Worm (Caenorhabditis elegans) whole organism, L2 larva: ENCODE data around the gene F40F9.10.

Source experiments
- F13H6.1 ChIP-seq: sonication (generic microtip); optimal IDR thresholded peaks from 2 replicates; lab custom pipeline; 2016; ENCODE audit warnings: missing genetic modification characterization, missing compliant biosample characterization
- R02D3.7 ChIP-seq: fragments of 150-350 bp; optimal IDR thresholded peaks from 2 replicates; lab custom pipeline; 2014; ENCODE audit warnings: missing biosample characterization, missing genetic modification characterization
- ZK546.5 ChIP-seq: sonication (generic microtip); optimal IDR thresholded peaks from 2 replicates; lab custom pipeline; 2017; ENCODE audit warnings: missing biosample characterization, missing genetic modification characterization
- alr-1 ChIP-seq: fragments of 150-350 bp; optimal IDR thresholded peaks from 2 replicates; lab custom pipeline; 2014; ENCODE audit warnings: missing biosample characterization, missing genetic modification characterization
- aly-2 ChIP-seq: fragments of 150-350 bp; optimal IDR thresholded peaks from 2 replicates; lab custom pipeline; 2014; ENCODE audit warnings: missing biosample characterization, missing genetic modification characterization
- blmp-1 ChIP-seq: sonication (generic microtip); optimal IDR thresholded peaks from 2 replicates; lab custom pipeline; 2017; ENCODE audit warnings: missing genetic modification characterization, mild to moderate bottlenecking, missing compliant biosample characterization, antibody characterized with exemption, moderate library complexity; ENCODE audit not compliant: insufficient read depth
- ceh-82 ChIP-seq: fragments of 150-350 bp; optimal IDR thresholded peaks from 2 replicates; lab custom pipeline; 2014; ENCODE audit warnings: missing biosample characterization, missing genetic modification characterization
- crh-2 ChIP-seq: sonication (generic microtip); optimal IDR thresholded peaks from 2 replicates; lab custom pipeline; 2017; ENCODE audit warnings: missing biosample characterization, missing genetic modification characterization
- dmd-4 ChIP-seq: sonication (generic microtip); optimal IDR thresholded peaks from 2 replicates; lab custom pipeline; 2017; ENCODE audit warnings: missing biosample characterization, missing genetic modification characterization
- egl-27 ChIP-seq: sonication (generic microtip); optimal IDR thresholded peaks from 3 replicates; lab custom pipeline; 2017; ENCODE audit warnings: missing biosample characterization, missing genetic modification reagents, missing genetic modification characterization
- elt-1 ChIP-seq: fragments of 150-350 bp; optimal IDR thresholded peaks from 2 replicates; lab custom pipeline; 2014; ENCODE audit warnings: missing biosample characterization, missing genetic modification characterization
- elt-3 ChIP-seq: sonication (generic microtip); optimal IDR thresholded peaks from 2 replicates; lab custom pipeline; 2017; ENCODE audit warnings: missing biosample characterization, missing genetic modification characterization
- fos-1 ChIP-seq: fragments of 150-350 bp; optimal IDR thresholded peaks from 2 replicates; lab custom pipeline; 2014; ENCODE audit warnings: missing biosample characterization, missing genetic modification characterization
- gmeb-1 ChIP-seq: fragments of 150-350 bp; optimal IDR thresholded peaks from 2 replicates; lab custom pipeline; 2014; ENCODE audit warnings: missing biosample characterization, missing genetic modification characterization
- lin-11 ChIP-seq: fragments of 150-350 bp; sonication (generic microtip); optimal IDR thresholded peaks from 2 replicates; lab custom pipeline; 2014; ENCODE audit warnings: missing biosample characterization, missing genetic modification characterization, inconsistent platforms, mixed read lengths
- lin-13 ChIP-seq: fragments of 150-350 bp; optimal IDR thresholded peaks from 2 replicates; lab custom pipeline; 2014; ENCODE audit warnings: missing biosample characterization, missing genetic modification reagents, missing genetic modification characterization
- lsy-2 ChIP-seq, 2 experiments: fragments of 150-350 bp in 1 of 2; sonication (generic microtip) in 1 of 2; optimal IDR thresholded peaks; 2 replicates each; lab custom pipeline; 2014 to 2017; ENCODE audit warnings: missing biosample characterization in 2 of 2, missing genetic modification characterization in 2 of 2
- mab-5 ChIP-seq: fragments of 150-350 bp; optimal IDR thresholded peaks from 2 replicates; lab custom pipeline; 2014; ENCODE audit warnings: missing biosample characterization, missing genetic modification characterization
- mbf-1 ChIP-seq: sonication (generic microtip); optimal IDR thresholded peaks from 2 replicates; lab custom pipeline; 2017; ENCODE audit warnings: missing biosample characterization, missing genetic modification characterization
- nhr-10 ChIP-seq: sonication (generic microtip); optimal IDR thresholded peaks from 2 replicates; lab custom pipeline; 2017; ENCODE audit warnings: missing biosample characterization, missing genetic modification characterization
- nhr-11 ChIP-seq: fragments of 150-350 bp; optimal IDR thresholded peaks from 2 replicates; lab custom pipeline; 2014; ENCODE audit warnings: missing biosample characterization, missing genetic modification characterization
- nhr-129 ChIP-seq: fragments of 150-350 bp; optimal IDR thresholded peaks from 2 replicates; lab custom pipeline; 2014; ENCODE audit warnings: missing biosample characterization, missing genetic modification characterization
- nhr-21 ChIP-seq: fragments of 150-350 bp; optimal IDR thresholded peaks from 2 replicates; lab custom pipeline; 2014; ENCODE audit warnings: missing biosample characterization, missing genetic modification characterization
- nhr-23 ChIP-seq: fragments of 150-350 bp; optimal IDR thresholded peaks from 2 replicates; lab custom pipeline; 2014; ENCODE audit warnings: missing biosample characterization, missing genetic modification reagents, missing genetic modification characterization
- nhr-237 ChIP-seq: fragments of 150-350 bp; optimal IDR thresholded peaks from 2 replicates; lab custom pipeline; 2014; ENCODE audit warnings: missing biosample characterization, missing genetic modification characterization
- nhr-25 ChIP-seq: fragments of 150-350 bp; sonication (generic microtip); optimal IDR thresholded peaks from 3 replicates; lab custom pipeline; 2014; ENCODE audit warnings: missing biosample characterization, missing genetic modification characterization
- nhr-6 ChIP-seq: fragments of 150-350 bp; optimal IDR thresholded peaks from 2 replicates; lab custom pipeline; 2014; ENCODE audit warnings: missing biosample characterization, missing genetic modification characterization
- nhr-77 ChIP-seq: fragments of 150-350 bp; optimal IDR thresholded peaks from 2 replicates; lab custom pipeline; 2014; ENCODE audit warnings: missing biosample characterization, missing genetic modification characterization
- peb-1 ChIP-seq: fragments of 150-350 bp; optimal IDR thresholded peaks from 2 replicates; lab custom pipeline; 2014; ENCODE audit warnings: missing biosample characterization, missing genetic modification characterization
- sma-9 ChIP-seq, 2 experiments: fragments of 150-350 bp in 1 of 2; sonication (generic microtip) in 1 of 2; optimal IDR thresholded peaks; 2 replicates each; lab custom pipeline; 2014 to 2016; ENCODE audit warnings: missing genetic modification characterization in 2 of 2, mild to moderate bottlenecking in 1 of 2, missing biosample characterization in 1 of 2, missing compliant biosample characterization in 1 of 2, missing genetic modification reagents in 1 of 2, moderate library complexity in 1 of 2
- unc-62 ChIP-seq: fragments of 150-350 bp; optimal IDR thresholded peaks from 2 replicates; lab custom pipeline; 2014; ENCODE audit warnings: missing biosample characterization, missing genetic modification reagents, missing genetic modification characterization
- zag-1 ChIP-seq: fragments of 150-350 bp; optimal IDR thresholded peaks from 2 replicates; lab custom pipeline; 2014; ENCODE audit warnings: missing biosample characterization, missing genetic modification characterization
- ztf-1 ChIP-seq: fragments of 200-800 bp; sonication (Bioruptor generic); conservative IDR thresholded peaks from 2 replicates; pipeline ENCODE4 v1.3.6; 2022; ENCODE audit warnings: missing genetic modification characterization, missing compliant biosample characterization
- ztf-11 ChIP-seq: sonication (generic microtip); optimal IDR thresholded peaks from 2 replicates; lab custom pipeline; 2017; ENCODE audit warnings: missing biosample characterization, missing genetic modification characterization

Gene F40F9.10

DNA sequence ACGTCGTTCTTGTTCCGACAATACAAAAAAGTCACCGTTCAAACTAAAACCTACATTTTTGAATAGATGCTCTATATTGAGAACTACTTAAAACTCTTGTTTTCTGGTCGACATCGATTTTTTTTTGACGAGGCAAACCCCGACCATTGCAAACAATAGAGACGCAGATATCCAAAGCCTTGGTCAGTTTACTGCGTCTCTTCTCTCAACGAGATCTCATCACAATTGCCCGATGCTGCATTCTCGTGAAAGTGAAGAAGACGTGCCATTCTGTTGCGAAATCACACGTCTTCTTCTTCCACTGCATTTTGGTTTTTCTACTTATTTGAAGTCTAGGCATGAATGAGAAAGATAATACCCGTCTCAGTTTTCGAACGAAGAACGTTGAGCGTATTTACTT is 9.0 kb downstream of the F40F9.10 start (continued):
- TF ChIP-seq aly-2 (tag; lab: Kevin White, UChicago) (no peak), R02D3.7 (tag; lab: Kevin White, UChicago) (no peak), nhr-11 (no peak), zag-1 (tag; lab: Kevin White, UChicago) (peak; percentile 79), ztf-11 (no peak), lsy-2 (tag; optimal IDR thresholded peaks at IDR 0.05; lab: Kevin White, UChicago) (peak in 1 of 2 experiments; percentile 55), nhr-21 (tag; lab: Kevin White, UChicago) (no peak), peb-1 (tag; lab: Kevin White, UChicago) (no peak), mbf-1 (tag; lab: Kevin White, UChicago) (no peak), sma-9 (GFP tag; optimal IDR thresholded peaks at IDR 0.05; lab: Kevin White, UChicago) (peak; percentile 32), sma-9 (tag; optimal IDR thresholded peaks at IDR 0.05; lab: Kevin White, UChicago) (no peak), nhr-237 (no peak), alr-1 (no peak), elt-1 (tag; lab: Kevin White, UChicago) (no peak), nhr-129 (peak; percentile 83)

DNA sequence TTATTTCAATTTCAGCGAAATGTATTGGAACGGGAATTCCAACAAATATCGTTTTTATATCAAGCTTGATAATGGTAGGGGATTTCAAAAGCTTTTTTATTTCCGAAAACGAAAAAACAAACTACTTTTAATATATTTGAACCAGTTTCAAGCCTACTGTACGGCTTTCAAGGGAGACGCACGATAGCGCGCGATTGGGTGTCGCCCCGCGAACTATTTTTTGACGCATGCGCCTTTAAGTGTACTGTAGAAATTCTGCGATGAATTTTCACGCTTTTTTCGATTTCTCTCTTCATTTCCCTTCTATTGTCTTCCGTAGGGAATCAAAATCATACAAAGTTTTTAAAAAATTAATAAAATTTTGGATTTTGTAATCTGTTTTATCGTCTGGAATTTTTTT is 9.9 kb downstream of the F40F9.10 start:
- TF ChIP-seq nhr-10 (tag; lab: Kevin White, UChicago): no peak
- no peak for TF ChIP-seq egl-27
- no peak for TF ChIP-seq gmeb-1 (tag; lab: Kevin White, UChicago)
- TF ChIP-seq zag-1 (tag; lab: Kevin White, UChicago): no peak
- TF ChIP-seq peb-1 (tag; lab: Kevin White, UChicago): no peak
- no peak for TF ChIP-seq ZK546.5 (tag; lab: Kevin White, UChicago)
- TF ChIP-seq lin-13 (GFP tag; lab: Kevin White, UChicago): no peak
- no peak for TF ChIP-seq nhr-77 (tag; lab: Kevin White, UChicago)
- no peak for TF ChIP-seq dmd-4 (tag; lab: Kevin White, UChicago)

DNA sequence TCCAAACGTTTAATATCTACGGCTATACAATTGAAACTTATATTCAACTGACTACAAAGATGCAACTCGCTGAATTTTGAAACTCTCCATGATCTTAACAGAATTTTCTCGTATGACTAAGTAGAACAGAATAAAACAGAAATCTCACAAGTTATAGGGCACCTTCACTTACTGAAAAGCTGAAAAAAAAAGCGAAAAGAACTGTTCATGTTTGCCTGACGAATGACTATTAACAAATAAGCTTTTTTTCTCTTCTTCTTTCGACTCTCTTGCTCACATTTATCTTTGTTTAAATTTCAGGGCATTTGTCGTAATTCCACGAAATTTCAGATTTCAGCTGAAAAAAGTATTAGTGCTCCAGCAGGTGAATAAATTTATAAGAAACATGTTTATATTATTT is 10.7 kb downstream of the F40F9.10 start, which contains the start of gene xbx-6:
Gene xbx-6 (plus strand): TSS at position 301 of the 400 bp plus-strand sequence.
- no peak for TF ChIP-seq R02D3.7 (tag; lab: Kevin White, UChicago)
- TF ChIP-seq nhr-77 (tag; lab: Kevin White, UChicago): no peak
- TF ChIP-seq peb-1 (tag; lab: Kevin White, UChicago): no peak
- TF ChIP-seq nhr-23 (tag; lab: Kevin White, UChicago): no peak
- TF ChIP-seq dmd-4 (tag; lab: Kevin White, UChicago): no peak
- no peak for TF ChIP-seq ztf-1 (GFP tag; lab: Robert Waterston, UW)
- no peak for TF ChIP-seq blmp-1 (tag; lab: Kevin White, UChicago)
- TF ChIP-seq crh-2 (tag; lab: Kevin White, UChicago): no peak
- no peak for TF ChIP-seq ceh-82 (tag; lab: Kevin White, UChicago)
- TF ChIP-seq nhr-129: no peak
- TF ChIP-seq, all 48 proteins: peak for 0

DNA sequence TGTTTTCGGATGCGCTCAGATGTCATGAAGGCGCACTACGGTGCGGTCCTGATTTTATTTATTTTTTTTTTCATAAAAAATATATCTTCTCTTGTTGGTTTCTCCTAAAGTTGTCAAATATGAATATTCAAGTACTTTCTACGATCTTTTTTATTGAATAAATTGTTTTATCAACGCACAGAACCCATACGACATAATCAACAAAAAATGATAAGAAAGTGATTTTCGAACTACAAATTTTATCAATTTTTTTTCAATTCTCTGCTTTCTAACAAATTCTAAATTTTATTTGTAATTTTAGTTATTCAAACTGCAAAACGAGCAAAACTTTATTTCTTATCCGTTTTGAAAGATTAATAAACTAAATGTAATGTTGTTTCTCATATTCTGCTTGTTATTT is 11.6 kb downstream of the F40F9.10 start:
- peak; percentile 50 for TF ChIP-seq fos-1
- TF ChIP-seq dmd-4 (tag; lab: Kevin White, UChicago): no peak
- no peak for TF ChIP-seq nhr-25 (tag; lab: Kevin White, UChicago)
- TF ChIP-seq gmeb-1 (tag; lab: Kevin White, UChicago): no peak
- no peak for TF ChIP-seq nhr-6 (tag; lab: Kevin White, UChicago)

DNA sequence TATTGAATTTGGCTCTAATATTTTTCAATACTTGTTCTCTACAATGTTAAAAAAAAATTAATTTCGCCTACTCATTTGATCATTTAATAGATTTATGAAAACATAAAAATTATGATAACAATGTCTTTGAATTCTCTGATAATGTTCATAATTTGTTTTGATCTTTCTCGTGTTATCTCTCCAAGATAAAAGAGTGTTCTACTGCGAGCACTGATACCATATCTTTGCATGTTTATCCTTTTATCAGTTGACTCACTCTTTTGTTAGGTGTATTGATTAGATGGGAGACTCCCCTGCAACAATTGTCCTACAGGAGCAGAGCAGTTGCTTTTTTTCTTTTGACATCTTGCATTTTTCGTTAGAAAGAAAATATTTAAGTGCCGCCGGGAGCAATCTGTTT is 14.2 kb downstream of the F40F9.10 start:
- TF ChIP-seq nhr-129 (no peak), elt-3 (tag; lab: Kevin White, UChicago) (no peak), nhr-6 (tag; lab: Kevin White, UChicago) (no peak), mab-5 (tag; lab: Kevin White, UChicago) (no peak), lin-11 (tag; lab: Kevin White, UChicago) (no peak), nhr-237 (no peak), crh-2 (tag; lab: Kevin White, UChicago) (no peak), blmp-1 (tag; lab: Kevin White, UChicago) (no peak), elt-1 (tag; lab: Kevin White, UChicago) (no peak), unc-62 (no peak), ZK546.5 (tag; lab: Kevin White, UChicago) (no peak), F13H6.1 (no peak)
